Worm (Caenorhabditis elegans): ENCODE results near the gene gtf-2H3.

The gtf-2H3 gene

DNA sequence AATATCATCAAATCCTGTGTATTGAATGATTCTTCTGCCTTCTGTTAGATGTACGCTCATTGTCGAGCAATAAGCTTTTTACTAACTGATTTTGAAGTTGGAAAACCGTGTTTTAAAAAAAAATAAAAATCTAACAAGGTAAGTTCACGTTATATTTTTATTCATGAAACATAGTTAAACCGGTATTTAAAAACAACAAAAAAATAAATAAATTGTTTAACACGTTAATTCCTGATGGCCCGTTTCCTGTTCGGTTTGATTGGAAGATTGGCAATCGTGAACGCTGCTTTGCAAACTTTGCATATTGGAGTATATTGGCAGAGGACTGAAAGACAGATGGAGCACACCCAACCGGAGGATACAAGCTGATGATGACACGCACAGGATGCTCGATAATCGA lies 1.1 kb downstream of the gtf-2H3 start, which contains the start of gene ZK1128.3:
ZK1128.3 (minus strand) TSS at position 101 of the 400 bp plus-strand sequence.
- no peak for TF ChIP-seq unc-62 (GFP tag; optimal IDR thresholded peaks at IDR 0.05)

DNA sequence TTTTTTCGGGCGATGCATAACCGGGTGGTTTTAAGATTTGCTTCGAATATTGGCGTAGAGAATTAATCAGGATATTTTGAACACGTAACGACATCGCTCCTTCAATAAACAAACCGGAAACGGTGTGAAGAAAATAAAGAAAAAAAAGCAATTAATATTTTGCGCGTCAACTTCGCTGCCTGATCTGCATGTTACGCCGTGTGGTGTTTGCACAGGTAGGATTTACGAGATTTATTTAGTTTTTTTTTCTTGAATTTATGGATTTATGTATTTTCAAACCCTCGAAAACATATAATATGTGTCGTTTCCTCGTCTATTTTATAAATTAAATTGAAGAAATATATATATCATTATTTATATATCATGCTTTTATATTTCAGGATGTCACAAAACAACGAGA lies 5.3 kb downstream of the gtf-2H3 start, which contains the start of the genes ZK1128.1 and mett-10:
ZK1128.1 (minus strand) TSS at position 99 of the 400 bp plus-strand sequence.
mett-10 (plus strand) TSS at position 375 of the 400 bp plus-strand sequence.
- TF ChIP-seq unc-62 (GFP tag; optimal IDR thresholded peaks at IDR 0.05): no peak

DNA sequence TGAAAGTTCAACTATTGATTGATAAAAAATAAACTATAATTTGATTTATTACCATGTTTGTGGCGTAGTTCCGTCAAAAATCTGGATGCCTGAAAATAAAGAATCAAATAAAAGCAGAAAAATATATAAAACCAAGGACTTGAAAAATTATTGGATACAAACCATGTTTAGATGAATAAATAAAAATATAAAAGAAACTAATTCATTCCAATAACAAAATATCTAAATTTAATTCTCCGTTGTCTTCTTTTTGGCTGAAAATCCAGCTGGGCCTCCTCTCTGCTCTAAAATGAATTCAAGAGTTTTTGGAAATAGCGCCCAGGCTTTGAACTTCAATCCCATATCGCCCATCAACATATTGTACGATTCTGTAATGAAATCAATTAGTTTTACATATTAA lies 7.0 kb downstream of the gtf-2H3 start, which contains the start of gene vps-29:
vps-29 (minus strand) TSS at position 101 of the 400 bp plus-strand sequence.
- TF ChIP-seq unc-62 (GFP tag; optimal IDR thresholded peaks at IDR 0.05): no peak

- no peak for TF ChIP-seq unc-62 (GFP tag; optimal IDR thresholded peaks at IDR 0.05)
Measured at ce11 chrIII:10108995-10109394, 11.0 kb downstream of the gtf-2H3 start, which contains the start of gene T16H12.9. T16H12.9 (plus strand) TSS chrIII:10109295.

DNA sequence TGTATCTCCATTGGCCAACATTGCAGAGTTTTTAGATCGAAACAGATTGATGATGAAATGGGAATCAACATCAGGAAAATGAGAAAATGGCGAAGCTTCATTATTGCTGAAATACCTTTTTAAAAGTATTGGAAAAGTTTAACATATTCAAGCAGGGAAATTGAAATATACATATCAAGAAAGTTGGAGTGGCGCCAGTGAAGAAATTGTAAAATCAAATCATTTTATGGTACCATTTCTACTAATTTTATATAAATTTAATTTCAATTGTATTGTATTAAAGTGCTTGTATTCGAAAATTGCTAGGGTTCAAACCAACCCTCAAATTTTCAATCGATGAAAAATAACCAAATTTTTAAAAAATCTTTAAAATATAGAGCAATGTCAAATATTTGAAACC lies 13.6 kb downstream of the gtf-2H3 start, which contains the start of gene srt-55:
srt-55 (minus strand) TSS at position 101 of the 400 bp plus-strand sequence.
- TF ChIP-seq unc-62 (GFP tag; optimal IDR thresholded peaks at IDR 0.05): no peak

DNA sequence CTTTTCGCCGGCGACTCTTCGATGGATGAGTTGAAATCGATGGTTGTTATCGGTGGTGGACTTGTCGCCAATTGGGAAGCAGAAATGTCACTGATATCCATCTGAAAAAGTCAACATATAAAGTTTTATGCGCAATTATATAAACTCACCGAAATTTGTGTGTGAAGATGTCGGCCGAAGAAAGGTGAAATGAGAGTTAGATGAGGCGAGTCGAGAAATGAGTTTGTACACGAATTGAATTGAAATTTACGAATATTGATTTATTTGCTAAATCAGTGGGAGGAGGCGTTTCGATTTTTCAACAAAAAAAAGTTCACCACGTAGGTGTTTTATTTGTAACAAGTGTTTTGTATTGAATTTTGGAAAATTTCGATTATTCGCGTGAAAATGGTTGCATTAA lies 18.6 kb downstream of the gtf-2H3 start, which contains the start of gene kel-10:
kel-10 (minus strand) TSS at position 101 of the 400 bp plus-strand sequence.
- TF ChIP-seq unc-62 (GFP tag; optimal IDR thresholded peaks at IDR 0.05): no peak

DNA sequence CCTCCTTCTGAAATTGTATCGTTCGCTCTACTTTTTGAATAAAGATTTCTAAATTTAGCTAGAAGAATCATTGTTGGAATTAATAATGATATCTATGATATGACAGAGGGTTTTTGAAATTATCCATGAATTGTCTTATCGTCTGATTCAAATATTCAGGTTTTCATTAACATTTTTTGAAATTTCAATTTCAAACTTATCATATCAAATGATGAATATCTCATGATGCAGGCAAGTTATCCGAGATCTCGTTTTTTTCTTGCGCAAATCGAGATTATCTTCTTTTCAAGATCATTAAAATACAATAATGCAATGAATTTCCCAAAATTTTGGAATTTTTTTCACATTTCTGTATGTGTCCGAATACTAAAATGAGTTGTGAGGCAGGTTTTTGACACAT lies 22.0 kb downstream of the gtf-2H3 start, which contains the start of gene spop-1:
spop-1 (minus strand) TSS at position 101 of the 400 bp plus-strand sequence.
- no peak for TF ChIP-seq unc-62 (GFP tag; optimal IDR thresholded peaks at IDR 0.05)

DNA sequence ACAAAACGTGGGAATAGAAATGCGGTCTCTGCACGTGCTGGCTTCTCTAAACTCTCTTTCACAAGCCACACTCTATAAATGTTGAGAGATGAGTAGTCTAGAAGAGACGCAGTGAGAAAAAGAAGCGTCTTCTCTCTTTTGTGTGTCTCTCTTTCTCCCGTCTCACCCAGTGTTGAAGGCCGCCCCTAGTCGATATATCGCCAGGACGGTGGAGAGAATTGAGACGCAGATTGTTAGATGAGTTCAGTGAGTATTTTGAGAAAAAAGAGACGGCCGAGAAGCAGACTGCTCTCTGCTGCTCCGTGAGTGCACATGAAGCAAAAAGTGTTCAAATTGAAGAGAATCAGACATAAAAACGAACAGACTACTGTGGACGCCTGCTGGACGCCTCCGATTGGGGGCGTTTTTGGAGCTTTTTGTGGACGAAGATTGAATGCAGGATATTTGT lies 23.4 kb downstream of the gtf-2H3 start:
- TF ChIP-seq unc-62 (GFP tag; optimal IDR thresholded peaks at IDR 0.05): no peak

DNA sequence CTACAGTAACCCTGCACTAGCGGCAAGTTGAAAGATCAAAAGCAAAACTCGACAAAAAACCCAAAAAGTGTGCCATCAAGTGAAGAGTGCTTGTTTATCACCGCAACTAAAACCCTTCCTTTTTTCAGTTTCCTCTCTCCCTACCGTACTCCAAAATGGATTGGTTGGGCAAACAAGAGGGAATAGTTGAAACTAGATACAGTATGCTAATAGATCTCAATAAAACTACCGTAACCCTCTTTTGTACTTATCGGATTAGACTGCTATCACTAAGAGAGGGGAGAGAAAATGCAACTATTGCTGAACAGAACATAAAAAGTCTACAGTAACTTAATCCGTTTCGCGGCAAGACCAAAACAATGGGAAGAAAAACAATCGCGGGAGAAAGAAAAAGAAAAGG lies 24.6 kb downstream of the gtf-2H3 start:
- TF ChIP-seq unc-62 (GFP tag; optimal IDR thresholded peaks at IDR 0.05): no peak

- no peak for TF ChIP-seq unc-62 (GFP tag; optimal IDR thresholded peaks at IDR 0.05)
Measured at ce11 chrIII:10094538-10094937, 25.4 kb downstream of the gtf-2H3 start.

DNA sequence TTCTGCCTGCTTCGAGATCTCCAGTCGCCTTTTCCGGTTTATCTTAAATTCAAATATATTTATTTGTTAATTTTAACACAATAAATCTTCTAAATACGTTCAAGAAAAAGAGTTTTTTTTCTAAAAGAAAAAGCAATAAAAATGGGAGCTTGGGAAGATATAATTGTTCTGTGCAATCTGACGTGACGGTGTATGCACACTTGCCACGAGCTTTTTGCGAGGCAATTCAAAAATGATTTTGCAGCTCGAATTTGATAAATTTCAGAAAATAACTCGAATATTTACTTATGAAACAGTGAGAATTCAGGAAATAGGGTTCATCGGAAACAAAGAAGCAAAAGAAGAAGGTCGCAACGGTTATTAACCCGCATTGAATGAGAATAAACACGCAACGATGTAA lies 26.9 kb downstream of the gtf-2H3 start:
- TF ChIP-seq unc-62 (GFP tag; optimal IDR thresholded peaks at IDR 0.05): no peak

DNA sequence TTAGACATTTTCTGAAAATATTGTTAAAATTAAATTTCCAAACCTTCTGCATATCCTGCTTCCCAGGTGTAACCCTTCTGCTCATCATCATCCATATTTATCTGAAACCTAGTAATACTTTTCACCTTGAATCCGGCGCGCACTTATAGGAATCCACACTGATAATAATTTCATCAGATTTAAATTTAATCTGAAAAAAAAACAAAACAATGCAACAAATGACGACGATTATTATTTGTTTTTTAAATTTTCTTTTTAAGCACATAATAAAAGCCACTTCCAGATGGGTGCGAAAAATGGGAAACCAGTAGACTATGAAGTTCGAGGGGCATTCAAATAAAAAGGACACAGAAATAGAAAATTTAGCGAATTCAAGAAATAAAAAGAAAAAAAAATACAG lies 29.3 kb downstream of the gtf-2H3 start, which contains the start of gene gtf-2H2C:
gtf-2H2C (minus strand) TSS at position 101 of the 400 bp plus-strand sequence.
- no peak for TF ChIP-seq unc-62 (GFP tag; optimal IDR thresholded peaks at IDR 0.05)

ce11 chrIII:10088508-10088981 lies 31.4 kb downstream of the gtf-2H3 start, which contains the start of gene hal-2:
hal-2 (minus strand) TSS chrIII:10088931.
- no peak for TF ChIP-seq unc-62 (GFP tag; optimal IDR thresholded peaks at IDR 0.05)

DNA sequence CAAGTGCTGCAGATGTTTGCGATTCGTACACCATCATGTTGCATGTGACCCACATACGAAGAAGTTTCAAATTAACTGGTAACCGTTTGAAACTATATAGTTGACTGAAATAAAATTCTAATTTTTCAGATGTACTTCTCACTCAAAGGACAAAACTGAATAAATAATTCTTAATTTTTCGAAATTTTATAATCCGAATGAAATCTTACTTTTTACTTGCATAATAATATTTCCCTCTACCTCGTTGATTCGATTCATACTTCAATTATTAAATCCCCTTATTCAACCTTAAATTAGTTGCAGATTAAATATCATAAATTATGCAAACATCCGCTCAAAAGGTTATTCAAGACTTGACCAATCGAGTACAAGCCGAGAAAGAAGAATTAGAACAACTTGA lies 34.0 kb downstream of the gtf-2H3 start, which contains the start of gene T16H12.2:
T16H12.2 (plus strand) TSS at position 301 of the 400 bp plus-strand sequence.
- TF ChIP-seq unc-62 (GFP tag; optimal IDR thresholded peaks at IDR 0.05): no peak

ce11 chrIII:10085574-10085973 lies 34.4 kb downstream of the gtf-2H3 start:
- no peak for TF ChIP-seq unc-62 (GFP tag; optimal IDR thresholded peaks at IDR 0.05)

ce11 chrIII:10085103-10085502 lies 34.8 kb downstream of the gtf-2H3 start, which contains the start of gene T16H12.13:
T16H12.13 (plus strand) TSS chrIII:10085403.
- TF ChIP-seq unc-62 (GFP tag; optimal IDR thresholded peaks at IDR 0.05): no peak

DNA sequence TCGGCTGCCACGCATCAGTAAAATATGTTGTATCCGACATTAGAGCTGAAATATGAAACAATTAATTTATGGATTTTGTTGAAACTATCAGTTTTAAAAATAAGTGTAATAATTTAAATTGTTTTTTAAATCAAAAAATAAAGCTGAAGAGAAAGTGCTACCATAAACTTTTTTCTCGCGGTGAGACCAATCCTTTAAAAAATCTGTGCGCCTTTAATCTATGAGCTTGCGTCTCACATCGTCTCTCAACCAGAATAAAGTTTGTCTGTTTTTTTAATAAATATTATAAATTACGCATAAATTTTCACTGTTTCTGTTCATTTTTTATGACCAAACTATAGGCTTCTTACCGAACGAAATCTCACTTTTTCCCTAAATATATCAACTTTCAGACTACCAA lies 36.7 kb downstream of the gtf-2H3 start, which contains the start of gene T16H12.3:
T16H12.3 (minus strand) TSS at position 51 of the 400 bp plus-strand sequence.
- no peak for TF ChIP-seq unc-62 (GFP tag; optimal IDR thresholded peaks at IDR 0.05)

Data from whole organism, dauer.